Worm (Caenorhabditis elegans): ENCODE measurements around the gene T05A12.4.

T05A12.4 gene

ce11 chrIV:6923070-6923469, 35.3 kb downstream of the T05A12.4 start, which contains the start of gene T22D1.1 (continued):
- TF ChIP-seq mel-28 (tag; optimal IDR thresholded peaks at IDR 0.05; ENCODE audit: borderline replicate concordance) (no peak), F23B12.7 (tag; optimal IDR thresholded peaks at IDR 0.05; ENCODE audit: insufficient read depth) (no peak), D2030.7 (GFP tag; IDR thresholded peaks at IDR 0.05) (no peak), hmg-1.2 (GFP tag; IDR thresholded peaks at IDR 0.05) (no peak), tlf-1 (GFP tag; optimal IDR thresholded peaks at IDR 0.05) (no peak), egl-18 (GFP tag; IDR thresholded peaks at IDR 0.05) (no peak), egrh-3 (GFP tag; IDR thresholded peaks at IDR 0.05) (no peak)

ce11 chrIV:6925520-6925919, 37.8 kb downstream of the T05A12.4 start:
- no peak for TF ChIP-seq zim-3 (tag; optimal IDR thresholded peaks at IDR 0.05)

- TF ChIP-seq F49E8.2 (tag; optimal IDR thresholded peaks at IDR 0.05; ENCODE audit: insufficient read depth) (no peak), F37B4.10 (GFP tag; IDR thresholded peaks at IDR 0.05) (no peak), rec-8 (tag; optimal IDR thresholded peaks at IDR 0.05) (no peak)
Observed at ce11 chrIV:6928417-6928816, 40.7 kb downstream of the T05A12.4 start, which contains the start of gene cest-6. Gene cest-6 (minus strand): TSS chrIV:6928517.

ce11 chrIV:6937548-6937947, 49.8 kb downstream of the T05A12.4 start, which contains the start of gene npr-12:
Gene npr-12 (minus strand): TSS chrIV:6937648.
- TF ChIP-seq mxl-1 (tag; optimal IDR thresholded peaks at IDR 0.05) (no peak), attf-5 (GFP tag; optimal IDR thresholded peaks at IDR 0.05) (no peak), B0336.3 (GFP tag; IDR thresholded peaks at IDR 0.05) (no peak), tbp1 (GFP tag; optimal IDR thresholded peaks at IDR 0.05) (no peak), fkh-3 (tag; optimal IDR thresholded peaks at IDR 0.05) (no peak), pbrm-1 (GFP tag; IDR thresholded peaks at IDR 0.05) (no peak), dpff-1 (tag; optimal IDR thresholded peaks at IDR 0.05) (no peak), madf-3 (GFP tag; IDR thresholded peaks at IDR 0.05) (no peak), egl-18 (GFP tag; IDR thresholded peaks at IDR 0.05) (no peak), pha-4 (tag; optimal IDR thresholded peaks at IDR 0.05) (no peak), sdz-38 (tag; optimal IDR thresholded peaks at IDR 0.05) (no peak)

- TF ChIP-seq F33H1.4 (GFP tag; IDR thresholded peaks at IDR 0.05) = no peak
- no peak for TF ChIP-seq ztf-6 (GFP tag; IDR thresholded peaks at IDR 0.05)
- TF ChIP-seq B0035.1 (tag; optimal IDR thresholded peaks at IDR 0.05) = no peak
- no peak for TF ChIP-seq dpl-1 (GFP tag; optimal IDR thresholded peaks at IDR 0.05)
- no peak for TF ChIP-seq die-1 (tag; optimal IDR thresholded peaks at IDR 0.05)
- no peak for TF ChIP-seq rcor-1 (GFP tag; IDR thresholded peaks at IDR 0.05)
- TF ChIP-seq attf-3 (GFP tag; conservative IDR thresholded peaks at IDR 0.05) = no peak
- TF ChIP-seq ama-1 (optimal IDR thresholded peaks at IDR 0.05) = no peak
- TF ChIP-seq ama-1 (GFP tag; optimal IDR thresholded peaks at IDR 0.05) = no peak
- TF ChIP-seq cebp-2 (GFP tag; IDR thresholded peaks at IDR 0.05) = no peak
- no peak for TF ChIP-seq sptf-2 (GFP tag; optimal IDR thresholded peaks at IDR 0.05)
- TF ChIP-seq ets-4 (GFP tag; optimal IDR thresholded peaks at IDR 0.05) = no peak
- TF ChIP-seq akir-1 (GFP tag; optimal IDR thresholded peaks at IDR 0.05) = no peak
- TF ChIP-seq F52B5.7 (tag; optimal IDR thresholded peaks at IDR 0.05) = no peak
- TF ChIP-seq lin-35 (GFP tag; optimal IDR thresholded peaks at IDR 0.05) = no peak
- no peak for TF ChIP-seq hsf-1 (GFP tag; IDR thresholded peaks at IDR 0.05)
- no peak for TF ChIP-seq tbx-9 (tag; optimal IDR thresholded peaks at IDR 0.05; ENCODE audit: borderline replicate concordance)
- no peak for TF ChIP-seq snpc-1.1 (tag; optimal IDR thresholded peaks at IDR 0.05; ENCODE audit: insufficient read depth)
Observed at ce11 chrIV:6941101-6941500, 53.4 kb downstream of the T05A12.4 start.

Data from whole organism, young adult.